Fruit fly (Drosophila melanogaster) whole organism, wandering third instar larva: ENCODE data around the gene dnt.

ENCODE experiments used
- Abd-B ChIP-seq: fragments of >200 bp; optimal IDR thresholded peaks from 2 replicates; lab custom pipeline; 2017; ENCODE audit warnings: missing biosample characterization, missing genetic modification characterization
- CG32264 ChIP-seq: fragments of 200-800 bp; sonication (Bioruptor generic); optimal IDR thresholded peaks from 2 replicates; lab custom pipeline; 2016; ENCODE audit warnings: missing biosample characterization, missing genetic modification characterization
- CG9705 ChIP-seq: fragments of 200-800 bp; sonication (Bioruptor generic); optimal IDR thresholded peaks from 2 replicates; lab custom pipeline; 2018; ENCODE audit warnings: missing biosample characterization, mild to moderate bottlenecking, missing genetic modification characterization
- CrebA ChIP-seq: fragments of 200-800 bp; sonication (Bioruptor generic); optimal IDR thresholded peaks from 2 replicates; lab custom pipeline; 2016; ENCODE audit warnings: missing biosample characterization, mild to moderate bottlenecking, missing genetic modification characterization, borderline replicate concordance
- HLH106 ChIP-seq: fragments of 200-800 bp; optimal IDR thresholded peaks from 3 replicates; lab custom pipeline; 2019; ENCODE audit warnings: missing biosample characterization, mild to moderate bottlenecking, missing genetic modification characterization, moderate library complexity
- Hnf4 ChIP-seq: fragments of 200-800 bp; sonication (Bioruptor generic); optimal IDR thresholded peaks from 2 replicates; lab custom pipeline; 2016; ENCODE audit warnings: missing biosample characterization, mild to moderate bottlenecking, missing genetic modification characterization
- Hr78 ChIP-seq: fragments of >200 bp; optimal IDR thresholded peaks from 2 replicates; lab custom pipeline; 2017; ENCODE audit warnings: missing biosample characterization, missing genetic modification characterization
- Hr83 ChIP-seq: fragments of 200-300 bp; sonication (Bioruptor generic); optimal IDR thresholded peaks from 2 replicates; lab custom pipeline; 2016; ENCODE audit warnings: missing biosample characterization, mild to moderate bottlenecking, missing genetic modification characterization, moderate library complexity; ENCODE audit not compliant: poor library complexity, severe bottlenecking
- Jra ChIP-seq: sonication (Bioruptor generic); optimal IDR thresholded peaks from 2 replicates; lab custom pipeline; 2016; ENCODE audit warnings: missing biosample characterization, missing genetic modification characterization
- Mio ChIP-seq: sonication (Bioruptor generic); optimal IDR thresholded peaks from 2 replicates; lab custom pipeline; 2016; ENCODE audit warnings: missing biosample characterization, missing genetic modification characterization
- Myc ChIP-seq: fragments of >200 bp; optimal IDR thresholded peaks from 2 replicates; lab custom pipeline; 2017
- N ChIP-seq: fragments of >200 bp; optimal IDR thresholded peaks from 2 replicates; lab custom pipeline; 2018; ENCODE audit warnings: missing biosample characterization, missing external identifiers, missing genetic modification characterization
- OdsH ChIP-seq: fragments of 200-800 bp; sonication (Bioruptor generic); optimal IDR thresholded peaks from 2 replicates; lab custom pipeline; 2016; ENCODE audit warnings: missing biosample characterization, mild to moderate bottlenecking, missing genetic modification characterization
- Rel ChIP-seq, 2 experiments: fragments of 200-800 bp; sonication (Bioruptor generic) in 1 of 2; optimal IDR thresholded peaks; 2 replicates in 1 of 2; 3 replicates in 1 of 2; lab custom pipeline; 2016 to 2019; ENCODE audit warnings: mild to moderate bottlenecking in 2 of 2, missing biosample characterization in 2 of 2, missing genetic modification characterization in 2 of 2, moderate library complexity in 1 of 2
- Sp1 ChIP-seq: fragments of 200-800 bp; sonication (Bioruptor generic); optimal IDR thresholded peaks from 3 replicates; lab custom pipeline; 2019; ENCODE audit warnings: missing biosample characterization, mild to moderate bottlenecking, missing genetic modification characterization, moderate library complexity
- Vsx2 ChIP-seq: fragments of 200-300, 225-300 bp; sonication (Bioruptor generic); optimal IDR thresholded peaks from 2 replicates; lab custom pipeline; 2018; ENCODE audit warnings: missing biosample characterization, missing genetic modification characterization; ENCODE audit not compliant: partially characterized antibody
- br ChIP-seq: fragments of 200-800 bp; sonication (Bioruptor generic); optimal IDR thresholded peaks from 2 replicates; lab custom pipeline; 2016; ENCODE audit warnings: missing biosample characterization, missing genetic modification characterization
- brk ChIP-seq: fragments of 200-800 bp; sonication (Bioruptor generic); optimal IDR thresholded peaks from 2 replicates; lab custom pipeline; 2016; ENCODE audit warnings: missing biosample characterization, mild to moderate bottlenecking, missing genetic modification characterization
- dl ChIP-seq, 2 experiments: fragments of 175-275, 200-275 bp in 1 of 2; fragments of 200-275 bp in 1 of 2; sonication (Bioruptor generic); optimal IDR thresholded peaks; lab custom pipeline; 2018; ENCODE audit warnings: mild to moderate bottlenecking in 2 of 2, missing biosample characterization in 2 of 2, missing genetic modification characterization in 2 of 2, moderate library complexity in 2 of 2; ENCODE audit not compliant: partially characterized antibody in 2 of 2, insufficient read depth in 1 of 2
- dmrt93B ChIP-seq: fragments of 200-800 bp; sonication (Bioruptor generic); optimal IDR thresholded peaks from 2 replicates; lab custom pipeline; 2018; ENCODE audit warnings: missing biosample characterization, mild to moderate bottlenecking, missing genetic modification characterization
- dsf ChIP-seq: sonication (Bioruptor generic); optimal IDR thresholded peaks from 2 replicates; lab custom pipeline; 2016; ENCODE audit warnings: missing biosample characterization, missing genetic modification characterization, borderline replicate concordance
- ey ChIP-seq: fragments of 200-800 bp; sonication (Bioruptor generic); optimal IDR thresholded peaks from 2 replicates; lab custom pipeline; 2016; ENCODE audit warnings: missing biosample characterization, missing genetic modification characterization
- foxo ChIP-seq, 2 experiments: fragments of 200-800 bp; sonication (Bioruptor generic); optimal IDR thresholded peaks; 2 replicates in 1 of 2; 3 replicates in 1 of 2; lab custom pipeline; 2016 to 2017; ENCODE audit warnings: missing biosample characterization in 2 of 2, missing genetic modification characterization in 2 of 2
- jim ChIP-seq: fragments of 175-275, 200-325 bp; sonication (Bioruptor generic); optimal IDR thresholded peaks from 2 replicates; lab custom pipeline; 2016; ENCODE audit warnings: missing biosample characterization, mild to moderate bottlenecking, missing genetic modification characterization
- lola ChIP-seq: fragments of >200 bp; optimal IDR thresholded peaks from 2 replicates; lab custom pipeline; 2017; ENCODE audit warnings: missing biosample characterization, missing genetic modification characterization
- pan ChIP-seq: fragments of >200 bp; optimal IDR thresholded peaks from 2 replicates; lab custom pipeline; 2017
- psq ChIP-seq: fragments of 200-800 bp; sonication (Bioruptor generic); optimal IDR thresholded peaks from 3 replicates; lab custom pipeline; 2017; ENCODE audit warnings: missing biosample characterization, mild to moderate bottlenecking, missing genetic modification characterization, moderate library complexity
- rgr ChIP-seq: fragments of 200-800 bp; sonication (Bioruptor generic); optimal IDR thresholded peaks from 3 replicates; lab custom pipeline; 2016; ENCODE audit warnings: missing biosample characterization, mild to moderate bottlenecking, missing genetic modification characterization
- sv ChIP-seq: fragments of 200-800 bp; sonication (Bioruptor generic); optimal IDR thresholded peaks from 3 replicates; lab custom pipeline; 2016; ENCODE audit warnings: missing biosample characterization, missing genetic modification characterization
- usp ChIP-seq: fragments of >200 bp; optimal IDR thresholded peaks from 2 replicates; lab custom pipeline; 2017; ENCODE audit warnings: missing biosample characterization, missing genetic modification characterization
- woc ChIP-seq: sonication (Bioruptor generic); optimal IDR thresholded peaks from 2 replicates; lab custom pipeline; 2016; ENCODE audit warnings: missing biosample characterization, mild to moderate bottlenecking, missing genetic modification characterization

The dnt gene

DNA sequence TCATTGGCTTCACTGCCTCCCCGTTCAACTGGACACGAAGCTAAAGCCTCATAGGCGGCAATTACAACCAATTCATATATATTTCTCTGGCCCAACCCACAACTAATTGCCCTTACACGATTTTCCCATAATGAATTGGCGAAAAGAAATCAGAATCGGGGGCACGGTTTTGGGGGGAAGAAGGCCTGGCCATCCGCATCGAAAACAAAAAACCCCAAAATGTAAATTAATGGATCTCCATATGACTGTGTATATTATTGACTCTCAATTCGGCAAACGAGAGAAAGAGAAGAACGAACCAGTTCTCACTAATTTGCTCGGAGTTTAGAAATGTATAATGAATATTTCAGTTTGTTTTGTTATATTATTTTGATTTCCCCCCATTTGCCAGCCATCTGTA is 25.9 kb upstream of the dnt start:
- TF ChIP-seq usp (GFP tag; lab: Kevin White, UChicago) (no peak), HLH106 (tag; lab: Kevin White, UChicago) (no peak), Vsx2 (GFP tag; lab: Kevin White, UChicago) (no peak), Rel (GFP tag; optimal IDR thresholded peaks at IDR 0.05; lab: Kevin White, UChicago) (no peak), Rel (tag; optimal IDR thresholded peaks at IDR 0.05; lab: Kevin White, UChicago) (peak; percentile 93), ey (GFP tag; lab: Kevin White, UChicago) (no peak)

- TF ChIP-seq foxo (GFP tag; optimal IDR thresholded peaks at IDR 0.05; lab: Kevin White, UChicago) (no peak), dsf (GFP tag; lab: Kevin White, UChicago) (no peak), Hnf4 (GFP tag; lab: Kevin White, UChicago) (no peak), br (GFP tag; lab: Kevin White, UChicago) (no peak), Myc (lab: Kevin White, UChicago) (no peak), lola (GFP tag; lab: Kevin White, UChicago) (no peak), OdsH (no peak), sv (GFP tag; lab: Kevin White, UChicago) (no peak), pan (lab: Kevin White, UChicago) (no peak), jim (GFP tag; lab: Kevin White, UChicago) (no peak), N (GFP tag; lab: Kevin White, UChicago) (no peak), dl (GFP tag; optimal IDR thresholded peaks at IDR 0.05; lab: Kevin White, UChicago; ENCODE audit: insufficient read depth in 1 of 2, partially characterized antibody in 2 of 2) (no peak), woc (GFP tag; lab: Kevin White, UChicago) (no peak), Sp1 (no peak), Rel (GFP tag; optimal IDR thresholded peaks at IDR 0.05; lab: Kevin White, UChicago) (no peak), Rel (tag; optimal IDR thresholded peaks at IDR 0.05; lab: Kevin White, UChicago) (no peak), CG32264 (GFP tag; lab: Kevin White, UChicago) (no peak), Hr78 (GFP tag; lab: Kevin White, UChicago) (no peak), Jra (GFP tag; lab: Kevin White, UChicago) (no peak)
These were observed 23.2 kb upstream of the dnt start, which contains the start of gene fon for dm6 chr2L:19386106-19386715. Gene fon, minus strand, starts transcription at chr2L:19386205.

- TF ChIP-seq CrebA (GFP tag; lab: Kevin White, UChicago) (no peak), jim (GFP tag; lab: Kevin White, UChicago) (no peak), Sp1 (no peak), Rel (GFP tag; optimal IDR thresholded peaks at IDR 0.05; lab: Kevin White, UChicago) (no peak), Rel (tag; optimal IDR thresholded peaks at IDR 0.05; lab: Kevin White, UChicago) (no peak), Abd-B (no peak), usp (GFP tag; lab: Kevin White, UChicago) (no peak), Jra (GFP tag; lab: Kevin White, UChicago) (no peak), CG9705 (GFP tag; lab: Kevin White, UChicago) (no peak), lola (GFP tag; lab: Kevin White, UChicago) (no peak), Mio (GFP tag; lab: Kevin White, UChicago) (no peak), brk (GFP tag; lab: Kevin White, UChicago) (no peak)
These were observed 19.3 kb upstream of the dnt start for dm6 chr2L:19382353-19382752.

DNA sequence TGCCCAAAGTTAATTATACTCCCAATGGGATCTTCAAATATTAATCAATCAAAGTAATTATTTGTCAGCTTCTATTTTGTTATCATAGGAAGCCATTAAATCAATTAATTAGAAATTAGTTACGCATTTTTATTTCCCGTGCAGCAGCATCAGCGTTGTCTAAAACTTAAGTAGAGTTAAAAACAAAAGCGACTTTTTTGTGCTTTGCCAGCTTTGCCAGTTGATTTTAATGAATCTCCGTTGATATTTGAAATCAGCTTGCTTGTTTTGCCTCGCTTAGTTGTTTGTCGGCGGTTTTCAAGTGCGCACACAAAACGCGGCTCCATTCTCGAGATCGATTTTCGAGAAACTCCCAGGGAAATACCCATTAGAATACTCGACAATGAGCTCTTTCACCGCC is 17.6 kb upstream of the dnt start, which contains the start of gene CG17350:
Gene CG17350, plus strand, starts transcription at position 301 of the 400 bp plus-strand sequence.
- TF ChIP-seq CG32264 (GFP tag; lab: Kevin White, UChicago) (no peak), Rel (GFP tag; optimal IDR thresholded peaks at IDR 0.05; lab: Kevin White, UChicago) (no peak), Rel (tag; optimal IDR thresholded peaks at IDR 0.05; lab: Kevin White, UChicago) (no peak), Abd-B (no peak), Hr83 (GFP tag; lab: Kevin White, UChicago) (no peak), woc (GFP tag; lab: Kevin White, UChicago) (no peak), HLH106 (tag; lab: Kevin White, UChicago) (no peak), Hr78 (GFP tag; lab: Kevin White, UChicago) (no peak), lola (GFP tag; lab: Kevin White, UChicago) (no peak), rgr (GFP tag; lab: Kevin White, UChicago) (no peak), sv (GFP tag; lab: Kevin White, UChicago) (no peak), dmrt93B (GFP tag; lab: Kevin White, UChicago) (no peak), pan (lab: Kevin White, UChicago) (no peak), ey (GFP tag; lab: Kevin White, UChicago) (no peak), Mio (GFP tag; lab: Kevin White, UChicago) (no peak), psq (GFP tag; lab: Kevin White, UChicago) (no peak)
- TF ChIP-seq, all 38 proteins: peak for 0
